Fruit fly (Drosophila melanogaster) whole organism, embryonic: Measurements from ENCODE around the gene Mlp84B.

Source experiments
- ATbp ChIP-seq: fragments of 200-800 bp; sonication (Bioruptor generic); optimal IDR thresholded peaks from 2 replicates; lab custom pipeline; 2017; ENCODE audit warnings: missing biosample characterization, mild to moderate bottlenecking, missing genetic modification characterization, missing genetic modification reagents
- Adf1 ChIP-seq: fragments of 200-800 bp; sonication (Bioruptor generic); IDR thresholded peaks from 2 replicates; pipeline ENCODE4 v1.3.6; 2022; ENCODE audit warnings: missing biosample characterization, missing genetic modification characterization
- Asciz ChIP-seq: fragments of 200-800 bp; sonication (Bioruptor generic); optimal IDR thresholded peaks from 2 replicates; lab custom pipeline; 2017; ENCODE audit warnings: missing biosample characterization, mild to moderate bottlenecking, missing genetic modification characterization, missing genetic modification reagents
- Bgb ChIP-seq: fragments of 200-800 bp; sonication (Bioruptor generic); IDR thresholded peaks from 2 replicates; pipeline ENCODE4 v1.3.6; 2022; ENCODE audit warnings: missing biosample characterization, missing genetic modification characterization; ENCODE audit not compliant: partially characterized antibody
- CG11695 ChIP-seq: fragments of 200-800 bp; sonication (Bioruptor generic); IDR thresholded peaks from 3 replicates; pipeline ENCODE4 v1.3.6; 2022; ENCODE audit warnings: missing biosample characterization, missing genetic modification characterization
- CG12942 ChIP-seq: fragments of 200-800 bp; sonication (Bioruptor generic); optimal IDR thresholded peaks from 3 replicates; lab custom pipeline; 2016; ENCODE audit warnings: missing biosample characterization, missing genetic modification characterization
- CG13123 ChIP-seq: fragments of 200-800 bp; sonication (Bioruptor generic); optimal IDR thresholded peaks from 2 replicates; lab custom pipeline; 2016; ENCODE audit warnings: missing biosample characterization, missing genetic modification characterization
- CG13296 ChIP-seq: fragments of 200-800 bp; sonication (Bioruptor generic); optimal IDR thresholded peaks from 3 replicates; lab custom pipeline; 2018; ENCODE audit warnings: missing biosample characterization, mild to moderate bottlenecking, missing genetic modification characterization
- CG14014 ChIP-seq: fragments of 200-800 bp; sonication (Bioruptor generic); IDR thresholded peaks from 2 replicates; pipeline ENCODE4 v1.3.6; 2022; ENCODE audit warnings: missing biosample characterization, missing genetic modification characterization
- CG14050 ChIP-seq: fragments of 200-800 bp; sonication (Bioruptor generic); IDR thresholded peaks from 3 replicates; pipeline ENCODE4 v1.3.6; 2022; ENCODE audit warnings: missing biosample characterization, missing genetic modification characterization
- CG17612 ChIP-seq: fragments of 200-800 bp; sonication (Bioruptor generic); IDR thresholded peaks from 2 replicates; pipeline ENCODE4 v1.3.6; 2022; ENCODE audit warnings: missing biosample characterization, missing genetic modification characterization
- CG17802 ChIP-seq: fragments of 200-800 bp; sonication (Bioruptor generic); optimal IDR thresholded peaks from 2 replicates; lab custom pipeline; 2018; ENCODE audit warnings: missing biosample characterization, mild to moderate bottlenecking, missing genetic modification characterization, moderate library complexity
- CG2120 ChIP-seq: fragments of 200-800 bp; sonication (Bioruptor generic); optimal IDR thresholded peaks from 3 replicates; lab custom pipeline; 2016; ENCODE audit warnings: missing biosample characterization, missing genetic modification characterization
- CG2712 ChIP-seq: fragments of 200-800 bp; optimal IDR thresholded peaks from 3 replicates; lab custom pipeline; 2019; ENCODE audit warnings: missing biosample characterization, mild to moderate bottlenecking, missing genetic modification characterization, moderate library complexity
- CG2875 ChIP-seq: fragments of 200-800 bp; sonication (Bioruptor generic); optimal IDR thresholded peaks from 2 replicates; lab custom pipeline; 2017; ENCODE audit warnings: missing biosample characterization, mild to moderate bottlenecking, missing genetic modification characterization, missing genetic modification reagents
- CG30020 ChIP-seq: fragments of 200-800 bp; optimal IDR thresholded peaks from 2 replicates; lab custom pipeline; 2019; ENCODE audit warnings: missing biosample characterization, mild to moderate bottlenecking, missing genetic modification characterization, moderate library complexity
- CG30403 ChIP-seq: fragments of 200-800 bp; sonication (Bioruptor generic); optimal IDR thresholded peaks from 3 replicates; lab custom pipeline; 2016; ENCODE audit warnings: missing biosample characterization, missing genetic modification characterization
- CG34224 ChIP-seq: fragments of 200-800 bp; sonication (Bioruptor generic); IDR thresholded peaks from 3 replicates; pipeline ENCODE4 v1.3.6; 2022; ENCODE audit warnings: missing biosample characterization, missing genetic modification characterization; ENCODE audit not compliant: partially characterized antibody
- CG3838 ChIP-seq: fragments of 200-800 bp; sonication (Bioruptor generic); optimal IDR thresholded peaks from 3 replicates; lab custom pipeline; 2016; ENCODE audit warnings: missing biosample characterization, missing genetic modification characterization
- CG5180 ChIP-seq: fragments of 200-800 bp; sonication (Bioruptor generic); optimal IDR thresholded peaks from 3 replicates; lab custom pipeline; 2017; ENCODE audit warnings: missing biosample characterization, missing genetic modification characterization, mild to moderate bottlenecking, moderate library complexity, missing genetic modification reagents
- CG8388 ChIP-seq: fragments of 200-800 bp; sonication (Bioruptor generic); optimal IDR thresholded peaks from 2 replicates; lab custom pipeline; 2019; ENCODE audit warnings: missing biosample characterization, mild to moderate bottlenecking, missing genetic modification characterization, moderate library complexity
- Camta ChIP-seq: fragments of 200-800 bp; sonication (Bioruptor generic); optimal IDR thresholded peaks from 2 replicates; lab custom pipeline; 2016; ENCODE audit warnings: missing biosample characterization, missing genetic modification characterization
- Hey ChIP-seq: fragments of 200-800 bp; sonication (Bioruptor generic); optimal IDR thresholded peaks from 3 replicates; lab custom pipeline; 2018; ENCODE audit warnings: missing biosample characterization, mild to moderate bottlenecking, missing genetic modification characterization
- HmgD ChIP-seq: fragments of 200-800 bp; sonication (Bioruptor generic); optimal IDR thresholded peaks from 3 replicates; lab custom pipeline; 2016; ENCODE audit warnings: missing biosample characterization, missing genetic modification characterization
- Hr78 ChIP-seq, 2 experiments: fragments of 200-800 bp in 1 of 2; fragments of >200 bp in 1 of 2; sonication (Bioruptor generic) in 1 of 2; optimal IDR thresholded peaks; 2 replicates each; lab custom pipeline; 2017 to 2019; ENCODE audit warnings: missing biosample characterization in 2 of 2, missing genetic modification characterization in 2 of 2, mild to moderate bottlenecking in 1 of 2, moderate library complexity in 1 of 2
- Kr ChIP-seq: fragments of 200-800 bp; sonication (Bioruptor generic); optimal IDR thresholded peaks from 2 replicates; lab custom pipeline; 2017; ENCODE audit warnings: missing biosample characterization, mild to moderate bottlenecking, missing genetic modification characterization
- NC2α ChIP-seq: fragments of 200-800 bp; sonication (Bioruptor generic); optimal IDR thresholded peaks from 2 replicates; lab custom pipeline; 2016; ENCODE audit warnings: missing biosample characterization, missing genetic modification characterization
- NFAT ChIP-seq: fragments of 200-800 bp; sonication (Bioruptor generic); IDR thresholded peaks from 2 replicates; pipeline ENCODE4 v1.3.6; 2022; ENCODE audit warnings: missing biosample characterization, missing genetic modification characterization
- NfI ChIP-seq: fragments of 200-800 bp; sonication (Bioruptor generic); optimal IDR thresholded peaks from 3 replicates; lab custom pipeline; 2018; ENCODE audit warnings: missing biosample characterization, mild to moderate bottlenecking, missing genetic modification characterization, moderate library complexity
- Ravus ChIP-seq: fragments of 200-800 bp; sonication (Bioruptor generic); IDR thresholded peaks from 2 replicates; pipeline ENCODE4 v1.3.6; 2022; ENCODE audit warnings: missing biosample characterization, missing genetic modification characterization
- Sry-δ ChIP-seq: fragments of 200-800 bp; sonication (Bioruptor generic); optimal IDR thresholded peaks from 2 replicates; lab custom pipeline; 2016; ENCODE audit warnings: missing biosample characterization, missing genetic modification characterization
- Tbp ChIP-seq: fragments of >200 bp; optimal IDR thresholded peaks from 2 replicates; lab custom pipeline; 2018; ENCODE audit warnings: missing biosample characterization, missing genetic modification characterization
- ap ChIP-seq: fragments of 200-800 bp; sonication (Bioruptor generic); IDR thresholded peaks from 2 replicates; pipeline ENCODE4 v1.3.6; 2022; ENCODE audit warnings: missing biosample characterization, missing genetic modification characterization
- ash1 ChIP-seq: fragments of 200-800 bp; sonication (Bioruptor generic); optimal IDR thresholded peaks from 2 replicates; lab custom pipeline; 2018; ENCODE audit warnings: missing biosample characterization, mild to moderate bottlenecking, missing genetic modification characterization
- crc ChIP-seq: fragments of 200-800 bp; sonication (Bioruptor generic); optimal IDR thresholded peaks from 2 replicates; lab custom pipeline; 2016; ENCODE audit warnings: missing biosample characterization, missing genetic modification characterization
- cwo ChIP-seq: fragments of 200-800 bp; sonication (Bioruptor generic); optimal IDR thresholded peaks from 3 replicates; lab custom pipeline; 2017; ENCODE audit warnings: missing biosample characterization, missing genetic modification characterization, mild to moderate bottlenecking, moderate library complexity, missing genetic modification reagents
- dm ChIP-seq: fragments of 200-800 bp; sonication (Bioruptor generic); optimal IDR thresholded peaks from 3 replicates; lab custom pipeline; 2016; ENCODE audit warnings: missing biosample characterization, missing genetic modification characterization
- esg ChIP-seq: fragments of 200-800 bp; sonication (Bioruptor generic); conservative IDR thresholded peaks from 2 replicates; pipeline ENCODE4 v1.3.6; 2022; ENCODE audit warnings: missing biosample characterization, missing genetic modification characterization
- gce ChIP-seq: fragments of 200-800 bp; sonication (Bioruptor generic); IDR thresholded peaks from 3 replicates; pipeline ENCODE4 v1.3.6; 2022; ENCODE audit warnings: missing biosample characterization, missing genetic modification characterization
- gcm ChIP-seq: fragments of 200-800 bp; sonication (Bioruptor generic); optimal IDR thresholded peaks from 2 replicates; lab custom pipeline; 2019; ENCODE audit warnings: missing biosample characterization, mild to moderate bottlenecking, missing genetic modification characterization, moderate library complexity
- gem ChIP-seq: fragments of 200-800 bp; sonication (Bioruptor generic); optimal IDR thresholded peaks from 2 replicates; lab custom pipeline; 2019; ENCODE audit warnings: missing biosample characterization, mild to moderate bottlenecking, missing genetic modification characterization, moderate library complexity
- jumu ChIP-seq: fragments of 200-800 bp; sonication (Bioruptor generic); optimal IDR thresholded peaks from 3 replicates; lab custom pipeline; 2016; ENCODE audit warnings: missing biosample characterization, missing genetic modification characterization
- maf-S ChIP-seq: fragments of 200-800 bp; sonication (Bioruptor generic); optimal IDR thresholded peaks from 2 replicates; lab custom pipeline; 2016; ENCODE audit warnings: missing biosample characterization, missing genetic modification characterization
- nerfin-1 ChIP-seq: fragments of 200-800 bp; sonication (Bioruptor generic); optimal IDR thresholded peaks from 3 replicates; lab custom pipeline; 2019; ENCODE audit warnings: missing biosample characterization, mild to moderate bottlenecking, missing genetic modification characterization, moderate library complexity
- ro ChIP-seq: fragments of 200-800 bp; sonication (Bioruptor generic); IDR thresholded peaks from 2 replicates; pipeline ENCODE4 v1.3.6; 2022; ENCODE audit warnings: missing biosample characterization, missing genetic modification characterization
- row ChIP-seq: fragments of 200-800 bp; sonication (Bioruptor generic); IDR thresholded peaks from 3 replicates; pipeline ENCODE4 v1.3.6; 2022; ENCODE audit warnings: missing biosample characterization, missing genetic modification characterization
- sisA ChIP-seq: fragments of 200-800 bp; sonication (Bioruptor generic); IDR thresholded peaks from 2 replicates; pipeline ENCODE4 v1.3.6; 2022; ENCODE audit warnings: missing biosample characterization, missing genetic modification characterization
- stc ChIP-seq: fragments of 200-800 bp; sonication (Bioruptor generic); IDR thresholded peaks from 2 replicates; pipeline ENCODE4 v1.3.6; 2022; ENCODE audit warnings: missing biosample characterization, missing genetic modification characterization
- sug ChIP-seq: fragments of 200-800 bp; optimal IDR thresholded peaks from 2 replicates; lab custom pipeline; 2019; ENCODE audit warnings: missing biosample characterization, mild to moderate bottlenecking, missing genetic modification characterization, moderate library complexity
- trem ChIP-seq: fragments of 200-800 bp; optimal IDR thresholded peaks from 3 replicates; lab custom pipeline; 2019; ENCODE audit warnings: missing biosample characterization, mild to moderate bottlenecking, missing genetic modification characterization, moderate library complexity
- vvl ChIP-seq: fragments of 200-800 bp; sonication (Bioruptor generic); IDR thresholded peaks from 2 replicates; pipeline ENCODE4 v1.3.6; 2022; ENCODE audit warnings: missing biosample characterization, missing genetic modification characterization
- yki ChIP-seq: fragments of >200 bp; optimal IDR thresholded peaks from 3 replicates; lab custom pipeline; 2018

Gene Mlp84B

DNA sequence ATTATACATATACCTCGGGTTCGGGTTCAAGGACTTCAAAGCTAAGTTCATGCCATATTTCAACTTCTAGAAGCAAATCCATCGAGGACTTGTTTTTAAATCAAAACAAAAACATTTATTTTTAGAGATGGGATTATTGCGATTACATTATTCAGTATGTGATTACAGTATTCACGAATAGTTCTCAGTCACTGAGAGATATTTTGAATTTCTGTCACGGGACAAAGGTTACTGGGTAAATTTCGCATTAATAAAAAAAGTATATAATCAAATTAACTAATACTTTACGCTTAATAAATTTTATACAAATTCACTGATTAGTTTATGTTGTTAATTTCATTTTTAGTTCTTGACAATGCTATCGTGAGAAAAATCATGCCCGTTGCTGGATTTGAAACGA is 23.9 kb downstream of the Mlp84B start (continued):
- TF ChIP-seq maf-S (GFP tag; lab: Kevin White, UChicago) (no peak), NC2α (GFP tag; lab: Kevin White, UChicago) (no peak), CG11695 (GFP tag; lab: Robert Waterston, UW) (no peak), stc (GFP tag; lab: Robert Waterston, UW) (no peak), gce (GFP tag; lab: Robert Waterston, UW) (no peak), CG5180 (GFP tag; lab: Kevin White, UChicago) (no peak), gcm (GFP tag; lab: Kevin White, UChicago) (no peak), ash1 (GFP tag; lab: Kevin White, UChicago) (no peak), Adf1 (GFP tag; lab: Robert Waterston, UW) (no peak), CG14014 (GFP tag; lab: Robert Waterston, UW) (peak; percentile 26; the same call in 1 of the 2 replicates), CG2712 (tag; lab: Kevin White, UChicago) (peak; percentile 44), CG17802 (tag; lab: Kevin White, UChicago) (no peak), Camta (no peak), row (GFP tag; lab: Robert Waterston, UW) (peak; percentile 91), sisA (GFP tag; lab: Robert Waterston, UW) (0 out of 2 replicates have a peak, but pooled peaks have one; percentile 12), CG14050 (no peak), cwo (GFP tag; lab: Kevin White, UChicago) (no peak), NfI (GFP tag; lab: Kevin White, UChicago) (no peak), Sry-δ (GFP tag; lab: Kevin White, UChicago) (peak; percentile 60), Asciz (GFP tag; lab: Kevin White, UChicago) (no peak), CG17612 (GFP tag; lab: Robert Waterston, UW) (no peak), CG8388 (peak; percentile 99), CG2875 (GFP tag; lab: Kevin White, UChicago) (no peak), Hr78 (GFP tag; optimal IDR thresholded peaks at IDR 0.05; lab: Kevin White, UChicago) (no peak), CG30020 (tag; lab: Kevin White, UChicago) (peak; percentile 70), Kr (GFP tag; lab: Kevin White, UChicago) (no peak), Tbp (GFP tag; lab: Kevin White, UChicago) (no peak), dm (GFP tag; lab: Kevin White, UChicago) (no peak), Hey (tag; lab: Kevin White, UChicago) (no peak), CG13296 (GFP tag; lab: Kevin White, UChicago) (no peak), nerfin-1 (no peak), CG2120 (GFP tag; lab: Kevin White, UChicago) (peak; percentile 37), NFAT (GFP tag; lab: Robert Waterston, UW) (peak; percentile 37; the same call in 1 of the 2 replicates), ATbp (GFP tag; lab: Kevin White, UChicago) (no peak), trem (peak; percentile 27), esg (GFP tag; lab: Robert Waterston, UW) (peak; percentile 25; the same call in 1 of the 2 replicates), crc (GFP tag; lab: Kevin White, UChicago) (no peak), jumu (GFP tag; lab: Kevin White, UChicago) (no peak), CG34224 (GFP tag; lab: Robert Waterston, UW) (no peak), ap (GFP tag; lab: Robert Waterston, UW) (no peak), CG12942 (GFP tag; lab: Kevin White, UChicago) (no peak), CG30403 (GFP tag; lab: Kevin White, UChicago) (peak; percentile 25), gem (tag; lab: Kevin White, UChicago) (no peak), CG13123 (GFP tag; lab: Kevin White, UChicago) (no peak), yki (lab: Kevin White, UChicago) (no peak), Ravus (no peak), vvl (0 out of 2 replicates have a peak, but pooled peaks have one; percentile 7), sug (tag; lab: Kevin White, UChicago) (no peak), Bgb (GFP tag; lab: Robert Waterston, UW) (no peak), ro (no peak), CG3838 (GFP tag; lab: Kevin White, UChicago) (no peak), HmgD (GFP tag; lab: Kevin White, UChicago) (no peak)
